Worm (Caenorhabditis elegans): ENCODE data around the gene sma-6.
A peak's percentile ranks its signal among the peaks of the same experiment; 100 is the strongest.

The sma-6 gene

ce11 chrII:6334745-6335260, 10.5 kb downstream of the sma-6 start:
- TF ChIP-seq K02D7.2 (tag; optimal IDR thresholded peaks at IDR 0.05) (no peak), lin-11 (tag; optimal IDR thresholded peaks at IDR 0.05) (no peak), hlh-13 (GFP tag; optimal IDR thresholded peaks at IDR 0.05) (no peak), ceh-31 (tag; optimal IDR thresholded peaks at IDR 0.05) (no peak), ceh-18 (tag; optimal IDR thresholded peaks at IDR 0.05) (no peak), tbx-7 (tag; optimal IDR thresholded peaks at IDR 0.05) (no peak), eyg-1 (tag; optimal IDR thresholded peaks at IDR 0.05) (no peak), syd-9 (tag; optimal IDR thresholded peaks at IDR 0.05) (no peak)

- no peak for TF ChIP-seq lim-6 (tag; optimal IDR thresholded peaks at IDR 0.05)
- TF ChIP-seq sdc-2 (tag; optimal IDR thresholded peaks at IDR 0.05), result no peak
- TF ChIP-seq nhr-11 (tag; optimal IDR thresholded peaks at IDR 0.05), result no peak
- no peak for TF ChIP-seq F13H6.1 (tag; optimal IDR thresholded peaks at IDR 0.05)
- no peak for TF ChIP-seq Y22D7AL.16 (tag; optimal IDR thresholded peaks at IDR 0.05)
- TF ChIP-seq ceh-24 (tag; optimal IDR thresholded peaks at IDR 0.05), result no peak
- TF ChIP-seq C38D4.7 (GFP tag; optimal IDR thresholded peaks at IDR 0.05), result no peak
- no peak for TF ChIP-seq ama-1 (optimal IDR thresholded peaks at IDR 0.05)
- no peak for TF ChIP-seq ets-4 (tag; optimal IDR thresholded peaks at IDR 0.05)
- TF ChIP-seq rnt-1 (tag; optimal IDR thresholded peaks at IDR 0.05), result no peak
- no peak for TF ChIP-seq K09A11.1 (tag; optimal IDR thresholded peaks at IDR 0.05; ENCODE audit: insufficient read depth)
- no peak for TF ChIP-seq ceh-34 (tag; optimal IDR thresholded peaks at IDR 0.05)
- TF ChIP-seq hlh-8 (tag; optimal IDR thresholded peaks at IDR 0.05), result no peak
- no peak for TF ChIP-seq ceh-48 (tag; optimal IDR thresholded peaks at IDR 0.05)
- TF ChIP-seq ceh-6 (GFP tag; optimal IDR thresholded peaks at IDR 0.05), result no peak
- no peak for TF ChIP-seq npax-4 (tag; optimal IDR thresholded peaks at IDR 0.05)
- TF ChIP-seq ceh-2 (tag; optimal IDR thresholded peaks at IDR 0.05), result no peak
- TF ChIP-seq ceh-19 (GFP tag; optimal IDR thresholded peaks at IDR 0.05), result no peak
Measured at ce11 chrII:6335358-6335757, 11.1 kb downstream of the sma-6 start, which contains the start of gene C32D5.14. C32D5.14 (plus strand) TSS chrII:6335488.

- TF ChIP-seq dve-1 (tag; optimal IDR thresholded peaks at IDR 0.05) (peak; percentile 41), hlh-13 (GFP tag; optimal IDR thresholded peaks at IDR 0.05) (no peak), nhr-11 (tag; optimal IDR thresholded peaks at IDR 0.05) (no peak), ceh-31 (tag; optimal IDR thresholded peaks at IDR 0.05) (no peak)
Measured at ce11 chrII:6339511-6339910, 15.2 kb downstream of the sma-6 start.

ce11 chrII:6339948-6340347, 15.7 kb downstream of the sma-6 start, which contains the start of gene C32D5.7:
C32D5.7 (minus strand) TSS chrII:6340048.
- no peak for TF ChIP-seq K02D7.2 (tag; optimal IDR thresholded peaks at IDR 0.05)
- TF ChIP-seq ceh-14 (tag; optimal IDR thresholded peaks at IDR 0.05), result no peak
- no peak for TF ChIP-seq lim-6 (tag; optimal IDR thresholded peaks at IDR 0.05)
- TF ChIP-seq sox-4 (tag; optimal IDR thresholded peaks at IDR 0.05), result no peak
- TF ChIP-seq pat-9 (tag; optimal IDR thresholded peaks at IDR 0.05), result no peak
- TF ChIP-seq ceh-22 (tag; optimal IDR thresholded peaks at IDR 0.05), result no peak
- no peak for TF ChIP-seq ama-1 (optimal IDR thresholded peaks at IDR 0.05)
- TF ChIP-seq unc-3 (GFP tag; conservative IDR thresholded peaks at IDR 0.05), result no peak
- no peak for TF ChIP-seq unc-3 (tag; optimal IDR thresholded peaks at IDR 0.05)
- TF ChIP-seq ceh-30 (tag; optimal IDR thresholded peaks at IDR 0.05), result no peak
- no peak for TF ChIP-seq ceh-24 (tag; optimal IDR thresholded peaks at IDR 0.05)
- no peak for TF ChIP-seq unc-86 (tag; optimal IDR thresholded peaks at IDR 0.05)
- TF ChIP-seq odd-2 (tag; optimal IDR thresholded peaks at IDR 0.05), result no peak
- TF ChIP-seq fkh-10 (GFP tag; optimal IDR thresholded peaks at IDR 0.05), result no peak
- no peak for TF ChIP-seq ceh-19 (GFP tag; optimal IDR thresholded peaks at IDR 0.05)
- TF ChIP-seq ztf-16 (tag; optimal IDR thresholded peaks at IDR 0.05), result no peak
- no peak for TF ChIP-seq syd-9 (tag; optimal IDR thresholded peaks at IDR 0.05)
- TF ChIP-seq nhr-11 (tag; optimal IDR thresholded peaks at IDR 0.05), result no peak
- TF ChIP-seq sox-2 (GFP tag; IDR thresholded peaks at IDR 0.05), result no peak
- TF ChIP-seq hlh-6 (tag; optimal IDR thresholded peaks at IDR 0.05), result no peak

Data from whole organism, late embryonic.